Worm (Caenorhabditis elegans) whole organism, dauer: ENCODE data around the gene B0462.4.
"Not testable (repeated sequence)": the region's sequence is repeated elsewhere in the genome, so short reads cannot be mapped to it uniquely, and the experiment has no call there.

Experiments used
- unc-62 ChIP-seq: sonication (generic microtip); optimal IDR thresholded peaks from 2 replicates; lab custom pipeline; 2017; ENCODE audit warnings: missing biosample characterization, missing genetic modification reagents, missing genetic modification characterization

B0462.4 gene

DNA sequence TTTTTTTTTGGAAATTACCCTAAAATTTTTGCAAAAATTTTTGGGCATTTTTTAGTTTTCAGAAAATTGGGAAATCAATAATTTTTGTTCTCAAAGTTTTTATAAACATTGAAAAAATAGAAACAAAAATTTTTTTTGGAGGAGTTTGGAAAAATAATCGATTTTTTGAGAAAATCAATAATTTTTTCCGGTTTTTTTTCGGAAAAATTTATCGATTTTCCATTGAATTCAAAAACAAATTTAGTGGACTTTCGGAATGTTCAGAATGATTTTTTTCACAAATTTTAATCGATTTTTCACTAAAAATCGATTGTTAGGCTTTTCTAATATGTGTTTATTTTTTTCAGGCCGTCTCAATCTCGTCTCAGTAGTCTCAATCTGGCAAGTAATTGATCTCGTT lies 6.7 kb upstream of the B0462.4 start:
- no peak for TF ChIP-seq unc-62 (GFP tag; lab: Kevin White, UChicago)

DNA sequence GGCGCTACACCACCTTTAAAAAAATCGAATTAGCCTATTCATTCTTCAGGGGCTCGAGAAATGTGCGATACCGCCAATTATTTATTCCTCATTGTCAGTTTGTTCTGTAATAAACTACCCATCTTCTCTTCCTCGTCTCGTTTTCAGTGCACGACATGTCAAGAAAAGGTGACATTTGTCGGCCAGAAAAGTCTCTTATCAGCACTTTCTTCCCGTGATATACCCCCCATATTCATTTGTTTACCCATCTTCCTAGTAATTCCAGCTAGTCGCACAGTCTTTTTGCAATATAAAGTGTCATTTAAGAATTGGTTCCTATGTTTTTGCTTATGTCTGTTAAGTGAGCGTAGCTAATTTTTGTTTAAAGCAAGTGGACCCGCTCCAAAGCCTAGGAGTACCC lies 6.5 kb downstream of the B0462.4 start:
- no peak for TF ChIP-seq unc-62 (GFP tag; lab: Kevin White, UChicago)

DNA sequence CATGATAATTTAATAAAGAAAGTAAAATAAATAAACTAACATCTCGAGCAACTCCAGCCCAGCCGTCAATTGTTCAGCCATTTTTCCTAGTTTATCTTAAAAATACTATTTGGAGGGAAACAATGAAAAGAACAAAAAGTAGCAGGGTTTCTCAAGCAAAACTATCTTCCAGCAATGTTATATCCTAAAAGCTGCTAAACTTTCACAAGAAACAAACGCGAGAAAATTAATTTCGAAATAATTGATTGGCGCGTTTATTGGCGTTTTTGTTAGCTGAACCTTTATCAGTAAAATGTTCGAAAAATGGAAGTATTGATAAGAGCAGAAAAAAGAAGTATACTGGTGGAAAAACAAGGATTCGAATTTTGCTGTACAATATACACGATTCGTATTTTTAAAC lies 7.8 kb downstream of the B0462.4 start, which contains the start of gene B0462.5:
TSS of gene B0462.5 (minus strand) at position 101 of the 400 bp plus-strand sequence.
- TF ChIP-seq unc-62 (GFP tag; lab: Kevin White, UChicago): no peak

DNA sequence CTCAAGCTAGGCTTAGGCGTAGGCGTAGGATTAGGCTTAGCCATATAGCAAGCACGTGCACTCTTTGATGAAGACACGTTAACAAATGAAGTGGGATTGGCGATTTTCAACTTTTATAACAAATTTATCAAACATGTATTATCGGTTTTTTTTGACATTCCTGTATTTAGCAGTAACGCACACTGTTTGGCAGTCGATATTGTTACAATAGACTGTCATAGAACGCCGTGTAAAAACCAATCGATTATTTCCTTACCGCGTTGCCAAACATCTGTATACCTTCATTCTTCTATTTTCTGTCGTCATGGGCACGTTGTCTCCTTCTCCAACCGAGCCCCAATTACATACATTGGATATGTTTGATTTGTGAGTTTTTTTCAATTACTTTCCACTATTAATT lies 12.7 kb downstream of the B0462.4 start, which contains the start of gene fbxb-119:
TSS of gene fbxb-119 (plus strand) at position 301 of the 400 bp plus-strand sequence.
- TF ChIP-seq unc-62 (GFP tag; lab: Kevin White, UChicago): no peak

DNA sequence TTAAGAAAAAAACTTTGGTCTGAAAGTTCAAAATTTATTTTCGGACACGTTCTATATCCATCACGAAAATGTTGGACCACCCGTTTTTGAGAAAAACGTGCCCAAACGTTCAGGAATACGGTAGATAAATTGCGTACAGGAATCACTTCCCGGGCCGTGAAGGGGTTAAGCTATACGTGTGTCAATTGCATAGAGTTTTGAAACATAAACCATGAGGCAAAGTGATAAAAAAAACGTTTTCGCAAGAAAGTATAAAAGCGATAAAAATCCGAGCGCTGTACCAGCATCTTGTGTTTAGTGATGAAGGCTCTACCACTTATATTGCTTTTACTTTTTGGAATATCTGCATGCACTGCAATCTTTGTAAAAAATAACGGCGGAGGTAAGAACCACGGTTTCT lies 28.6 kb downstream of the B0462.4 start, which contains the start of gene Y51A2A.6:
TSS of gene Y51A2A.6 (plus strand) at position 301 of the 400 bp plus-strand sequence.
- not testable (repeated sequence) for TF ChIP-seq unc-62 (GFP tag; lab: Kevin White, UChicago)

DNA sequence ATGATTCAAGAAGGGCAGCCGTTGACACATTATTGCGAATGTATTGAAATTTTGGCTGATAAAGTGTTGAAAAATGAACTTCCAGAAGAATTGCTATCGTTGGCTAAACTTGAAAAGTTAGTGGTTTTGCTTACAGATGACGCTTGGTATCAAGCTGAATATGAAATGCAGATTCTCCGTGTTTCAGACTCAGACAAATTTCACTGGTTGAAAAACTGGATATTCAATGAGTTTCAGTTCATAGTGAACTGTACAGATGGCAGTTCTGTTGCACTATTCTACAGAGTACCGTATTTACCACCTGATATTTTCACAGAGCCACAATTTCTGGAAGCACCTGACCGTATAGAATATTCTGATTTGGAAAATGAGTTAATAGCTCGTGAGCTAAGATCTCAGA lies 31.7 kb downstream of the B0462.4 start:
- no peak for TF ChIP-seq unc-62 (GFP tag; lab: Kevin White, UChicago)

DNA sequence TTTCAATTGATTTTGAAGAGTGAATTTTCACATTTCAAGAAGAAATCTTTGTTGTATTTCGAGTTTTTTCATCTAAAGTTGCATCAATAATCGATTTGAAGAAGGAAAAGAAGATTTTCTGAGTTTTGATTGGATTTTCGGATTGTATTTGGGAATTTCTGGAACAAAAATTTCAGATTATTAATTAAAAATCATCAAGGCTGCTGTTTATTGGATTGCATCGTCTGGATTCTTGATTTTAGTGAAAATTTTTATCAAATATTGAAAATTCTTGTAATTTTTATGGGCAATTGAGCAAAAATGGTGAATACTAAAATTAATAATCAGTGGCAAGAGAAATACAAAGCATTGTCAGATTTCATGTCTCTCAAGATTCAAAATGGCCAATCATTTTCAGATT lies 32.5 kb downstream of the B0462.4 start, which contains the start of gene Y51A2A.5:
TSS of gene Y51A2A.5 (plus strand) at position 301 of the 400 bp plus-strand sequence.
- no peak for TF ChIP-seq unc-62 (GFP tag; lab: Kevin White, UChicago)

DNA sequence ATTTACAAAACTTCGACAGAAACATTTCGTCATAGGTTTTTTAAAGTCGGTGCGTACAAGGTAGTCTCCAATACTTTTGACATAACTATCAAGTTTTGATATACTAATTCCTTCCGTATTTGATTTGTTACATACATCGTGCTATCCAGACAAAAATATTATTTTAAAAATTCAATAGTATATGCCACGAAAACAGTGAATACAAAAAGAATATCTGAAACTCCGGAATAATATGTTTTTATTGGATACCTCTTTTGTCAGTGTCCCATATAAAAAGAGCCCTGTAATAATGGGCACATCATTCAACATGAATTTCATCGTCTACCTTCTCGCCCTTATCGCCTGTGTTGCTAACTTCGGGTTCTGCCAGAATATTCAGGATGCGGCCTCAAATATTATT lies 38.7 kb downstream of the B0462.4 start, which contains the start of gene Y51A2A.12:
TSS of gene Y51A2A.12 (plus strand) at position 301 of the 400 bp plus-strand sequence.
- no peak for TF ChIP-seq unc-62 (GFP tag; lab: Kevin White, UChicago)

DNA sequence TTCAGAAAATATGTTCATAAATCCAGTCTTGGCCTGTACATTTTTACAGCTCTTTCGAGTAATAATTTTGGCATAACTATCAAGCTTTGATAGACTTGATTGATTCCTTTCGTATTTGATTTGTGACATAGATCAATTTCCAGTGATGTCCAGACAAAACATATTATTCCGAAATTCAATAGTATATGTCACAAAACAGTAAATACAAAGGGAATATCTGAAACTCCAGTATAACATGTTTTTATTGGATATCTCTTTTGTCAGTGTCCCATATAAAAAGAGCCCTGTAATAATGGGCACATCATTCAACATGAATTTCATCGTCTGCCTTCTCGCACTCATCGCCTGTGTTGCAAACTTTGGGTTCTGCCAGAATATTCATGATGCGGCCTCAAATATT lies 40.3 kb downstream of the B0462.4 start, which contains the start of gene Y51A2A.4:
TSS of gene Y51A2A.4 (plus strand) at position 301 of the 400 bp plus-strand sequence.
- no peak for TF ChIP-seq unc-62 (GFP tag; lab: Kevin White, UChicago)

DNA sequence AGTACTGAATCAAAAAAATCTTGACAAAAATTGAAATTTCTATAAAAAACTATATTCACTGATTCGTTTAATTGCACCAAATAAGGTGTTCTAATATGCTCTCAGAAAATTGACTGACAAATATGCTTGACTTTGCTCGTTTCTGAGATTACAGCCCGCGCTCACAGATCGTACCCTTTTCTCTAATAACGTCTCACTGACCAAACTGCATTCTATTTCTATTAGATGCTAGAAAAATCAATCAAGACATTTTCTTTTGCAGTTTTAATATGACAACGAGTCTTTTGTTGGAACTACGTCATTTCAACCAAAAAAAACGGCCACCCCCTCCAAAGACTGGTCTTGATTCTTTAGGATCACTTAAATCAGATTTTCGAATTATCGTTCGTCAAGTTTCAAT lies 48.4 kb downstream of the B0462.4 start, which contains the start of gene clec-247:
TSS of gene clec-247 (plus strand) at position 301 of the 400 bp plus-strand sequence.
- TF ChIP-seq unc-62 (GFP tag; lab: Kevin White, UChicago): no peak

DNA sequence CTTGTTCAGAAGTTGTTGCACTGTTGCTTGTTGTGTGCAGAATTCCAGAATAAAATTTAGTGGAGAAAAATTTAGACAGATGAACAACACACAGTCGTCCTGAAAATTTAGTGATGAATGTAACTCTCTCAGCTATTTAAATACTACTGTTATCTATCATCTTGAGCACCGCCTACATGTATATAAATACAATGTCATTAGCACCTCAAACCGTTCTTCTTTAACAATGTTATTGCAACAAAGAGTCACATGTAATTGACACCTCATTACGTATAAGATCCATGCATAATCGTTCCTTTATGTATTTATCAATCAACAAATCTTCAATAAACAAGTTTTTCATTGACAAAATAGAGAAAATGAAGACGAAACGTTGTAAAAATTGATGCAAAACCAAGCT lies 50.2 kb downstream of the B0462.4 start, which contains the start of gene Y51A2A.16:
TSS of gene Y51A2A.16 (minus strand) at position 101 of the 400 bp plus-strand sequence.
- no peak for TF ChIP-seq unc-62 (GFP tag; lab: Kevin White, UChicago)
